Fruit fly (Drosophila melanogaster): ENCODE measurements around the gene CG14857.

- no peak; the same call in 2 of the 3 replicates for TF ChIP-seq so (GFP tag; IDR thresholded peaks at IDR 0.05)
- TF ChIP-seq CG9437 (GFP tag; optimal IDR thresholded peaks at IDR 0.05): no peak
- TF ChIP-seq CG10543 (GFP tag; optimal IDR thresholded peaks at IDR 0.05): peak; percentile 60
- TF ChIP-seq CG33213 (GFP tag; optimal IDR thresholded peaks at IDR 0.05): no peak
- no peak for TF ChIP-seq CG32772 (GFP tag; IDR thresholded peaks at IDR 0.05)
- no peak for TF ChIP-seq Camta (GFP tag; optimal IDR thresholded peaks at IDR 0.05)
These were observed 2.8 kb upstream of the CG14857 start, which contains the start of gene CG14856 for dm6 chr3R:14798626-14799258.

Data from whole organism, embryonic.